Worm (Caenorhabditis elegans) whole organism, L4 larva: ENCODE data around the gene C33A12.4.

Experiments
- F10B5.3 ChIP-seq: sonication (generic microtip); optimal IDR thresholded peaks from 2 replicates; lab custom pipeline; 2016; ENCODE audit warnings: mild to moderate bottlenecking, missing genetic modification characterization, missing compliant biosample characterization
- F49E8.2 ChIP-seq: sonication (generic microtip); optimal IDR thresholded peaks from 2 replicates; lab custom pipeline; 2016; ENCODE audit warnings: missing compliant biosample characterization, mild to moderate bottlenecking, missing genetic modification characterization, borderline replicate concordance
- egl-43 ChIP-seq: fragments of 200-800 bp; sonication (Bioruptor generic); IDR thresholded peaks from 2 replicates; pipeline ENCODE4 v1.3.6; 2022; ENCODE audit warnings: missing genetic modification reagents, missing genetic modification characterization, missing compliant biosample characterization
- fkh-10 ChIP-seq: fragments of 150-350 bp; optimal IDR thresholded peaks from 2 replicates; lab custom pipeline; 2014; ENCODE audit warnings: missing biosample characterization, missing genetic modification reagents, missing genetic modification characterization
- lin-13 ChIP-seq: fragments of 150-350 bp; optimal IDR thresholded peaks from 2 replicates; lab custom pipeline; 2014; ENCODE audit warnings: missing biosample characterization, missing genetic modification reagents, missing genetic modification characterization
- madf-9 ChIP-seq: fragments of 200-800 bp; sonication (Bioruptor generic); conservative IDR thresholded peaks from 2 replicates; pipeline ENCODE4 v1.3.6; 2022; ENCODE audit warnings: missing genetic modification reagents, missing genetic modification characterization, missing compliant biosample characterization
- nhr-77 ChIP-seq: fragments of 150-350 bp; optimal IDR thresholded peaks from 2 replicates; lab custom pipeline; 2014; ENCODE audit warnings: missing biosample characterization, missing genetic modification characterization
- rbr-2 ChIP-seq: sonication (generic microtip); optimal IDR thresholded peaks from 2 replicates; lab custom pipeline; 2016; ENCODE audit warnings: missing genotype, missing genetic modification characterization, missing compliant biosample characterization
- skn-1 ChIP-seq: fragments of 150-350 bp; optimal IDR thresholded peaks from 2 replicates; lab custom pipeline; 2014; ENCODE audit warnings: missing biosample characterization, missing genetic modification characterization

- TF ChIP-seq F10B5.3 (tag; lab: Kevin White, UChicago) (no peak), rbr-2 (tag; lab: Kevin White, UChicago) (no peak), nhr-77 (tag; lab: Kevin White, UChicago) (peak; percentile 19), skn-1 (tag; lab: Kevin White, UChicago) (no peak), egl-43 (GFP tag; lab: Robert Waterston, UW) (no peak), madf-9 (GFP tag; lab: Robert Waterston, UW) (no peak), F49E8.2 (tag; lab: Kevin White, UChicago) (no peak), lin-13 (no peak), fkh-10 (GFP tag; lab: Kevin White, UChicago) (no peak)
Measured at ce11 chrIV:9516831-9517230, 6.5 kb upstream of the C33A12.4 start, which contains the start of gene C33A12.19.
